Worm (Caenorhabditis elegans) whole organism, L4 larva: ENCODE results near the gene div-1.

Experiments
- ama-1 ChIP-seq: fragments of 150-350 bp; optimal IDR thresholded peaks from 2 replicates; lab custom pipeline; 2014; ENCODE audit warnings: inconsistent platforms, mixed read lengths
- egl-43 ChIP-seq: fragments of 200-800 bp; sonication (Bioruptor generic); IDR thresholded peaks from 2 replicates; pipeline ENCODE4 v1.3.6; 2022; ENCODE audit warnings: missing genetic modification reagents, missing genetic modification characterization, missing compliant biosample characterization

ce11 chrIII:10271807-10272206, 23.4 kb upstream of the div-1 start:
- TF ChIP-seq ama-1 (lab: Kevin White, UChicago) (no peak), egl-43 (GFP tag; lab: Robert Waterston, UW) (no peak)
